Worm (Caenorhabditis elegans): ENCODE measurements around the gene srw-71.
"Not testable (repeated sequence)": the region's sequence is repeated elsewhere in the genome, so short reads cannot be mapped to it uniquely, and the experiment has no call there.

srw-71 gene

ce11 chrV:7449303-7449827, 18.4 kb upstream of the srw-71 start, which contains the start of gene try-12:
TSS of gene try-12 (plus strand) at chrV:7449353.
- TF ChIP-seq zip-8 (tag; optimal IDR thresholded peaks at IDR 0.05) (no peak), hlh-1 (tag; optimal IDR thresholded peaks at IDR 0.05) (no peak), ceh-43 (GFP tag; optimal IDR thresholded peaks at IDR 0.05) (no peak), snpc-4 (tag; optimal IDR thresholded peaks at IDR 0.05) (no peak), unc-62 (GFP tag; optimal IDR thresholded peaks at IDR 0.05) (no peak), nhr-12 (tag; optimal IDR thresholded peaks at IDR 0.05) (no peak), tbx-8 (GFP tag; optimal IDR thresholded peaks at IDR 0.05) (no peak), elt-3 (tag; optimal IDR thresholded peaks at IDR 0.05) (no peak), pha-4 (tag; optimal IDR thresholded peaks at IDR 0.05) (no peak), cnd-1 (tag; optimal IDR thresholded peaks at IDR 0.05) (no peak), blmp-1 (tag; optimal IDR thresholded peaks at IDR 0.05) (no peak), ceh-83 (GFP tag; optimal IDR thresholded peaks at IDR 0.05) (no peak), nhr-76 (tag; optimal IDR thresholded peaks at IDR 0.05) (no peak), bed-3 (GFP tag; optimal IDR thresholded peaks at IDR 0.05) (no peak), mls-2 (tag; optimal IDR thresholded peaks at IDR 0.05) (no peak), lin-13 (tag; optimal IDR thresholded peaks at IDR 0.05) (no peak), ces-1 (GFP tag; optimal IDR thresholded peaks at IDR 0.05) (no peak), unc-120 (tag; optimal IDR thresholded peaks at IDR 0.05; ENCODE audit: poor library complexity, severe bottlenecking) (no peak), lsy-2 (tag; optimal IDR thresholded peaks at IDR 0.05) (no peak), M03D4.4 (tag; optimal IDR thresholded peaks at IDR 0.05) (no peak)

ce11 chrV:7446965-7447364, 16.0 kb upstream of the srw-71 start, which contains the start of gene F25E5.5:
TSS of gene F25E5.5 (plus strand) at chrV:7447265.
- no peak for TF ChIP-seq nhr-76 (tag; optimal IDR thresholded peaks at IDR 0.05)
- no peak for TF ChIP-seq ceh-39 (tag; optimal IDR thresholded peaks at IDR 0.05)
- no peak for TF ChIP-seq M03D4.4 (tag; optimal IDR thresholded peaks at IDR 0.05)
- no peak for TF ChIP-seq sptf-1 (tag; optimal IDR thresholded peaks at IDR 0.05)
- no peak for TF ChIP-seq nhr-12 (tag; optimal IDR thresholded peaks at IDR 0.05)
- no peak for TF ChIP-seq bed-3 (GFP tag; optimal IDR thresholded peaks at IDR 0.05)
- no peak for TF ChIP-seq snpc-4 (tag; optimal IDR thresholded peaks at IDR 0.05)
- no peak for TF ChIP-seq lin-32 (GFP tag; optimal IDR thresholded peaks at IDR 0.05)
- TF ChIP-seq mep-1 (tag; optimal IDR thresholded peaks at IDR 0.05): no peak

ce11 chrV:7444331-7444730, 13.4 kb upstream of the srw-71 start, which contains the start of gene nhr-141:
TSS of gene nhr-141 (plus strand) at chrV:7444661.
- not testable (repeated sequence) for TF ChIP-seq cnd-1 (tag; optimal IDR thresholded peaks at IDR 0.05); elt-3 (tag; optimal IDR thresholded peaks at IDR 0.05); bed-3 (GFP tag; optimal IDR thresholded peaks at IDR 0.05)

- TF ChIP-seq mab-5 (tag; optimal IDR thresholded peaks at IDR 0.05) (no peak), nhr-76 (tag; optimal IDR thresholded peaks at IDR 0.05) (no peak), lin-13 (tag; optimal IDR thresholded peaks at IDR 0.05) (no peak), ceh-43 (GFP tag; optimal IDR thresholded peaks at IDR 0.05) (no peak), nhr-2 (tag; optimal IDR thresholded peaks at IDR 0.05) (no peak), elt-3 (tag; optimal IDR thresholded peaks at IDR 0.05) (no peak), lin-32 (GFP tag; optimal IDR thresholded peaks at IDR 0.05) (no peak), pha-4 (tag; optimal IDR thresholded peaks at IDR 0.05) (no peak), ceh-83 (GFP tag; optimal IDR thresholded peaks at IDR 0.05) (no peak), mep-1 (tag; optimal IDR thresholded peaks at IDR 0.05) (no peak)
These were observed 8.9 kb upstream of the srw-71 start, which contains the start of gene try-13 for ce11 chrV:7439807-7440206. TSS of gene try-13 (plus strand) at chrV:7440107.

ce11 chrV:7437985-7438384, 7.1 kb upstream of the srw-71 start, which contains the start of gene F25E5.16:
TSS of gene F25E5.16 (plus strand) at chrV:7438285.
- TF ChIP-seq blmp-1 (tag; optimal IDR thresholded peaks at IDR 0.05) (no peak), nhr-2 (tag; optimal IDR thresholded peaks at IDR 0.05) (no peak), bed-3 (GFP tag; optimal IDR thresholded peaks at IDR 0.05) (no peak), elt-3 (tag; optimal IDR thresholded peaks at IDR 0.05) (no peak), ham-2 (GFP tag; optimal IDR thresholded peaks at IDR 0.05) (no peak), unc-62 (GFP tag; optimal IDR thresholded peaks at IDR 0.05) (no peak)

ce11 chrV:7437538-7437937, 6.6 kb upstream of the srw-71 start, which contains the start of gene F25E5.9:
TSS of gene F25E5.9 (minus strand) at chrV:7437919.
- TF ChIP-seq ces-1 (GFP tag; optimal IDR thresholded peaks at IDR 0.05) (no peak), nhr-2 (tag; optimal IDR thresholded peaks at IDR 0.05) (no peak), unc-62 (GFP tag; optimal IDR thresholded peaks at IDR 0.05) (no peak), drap-1 (GFP tag; optimal IDR thresholded peaks at IDR 0.05) (no peak), mep-1 (tag; optimal IDR thresholded peaks at IDR 0.05) (no peak), ceh-39 (tag; optimal IDR thresholded peaks at IDR 0.05) (no peak), elt-3 (tag; optimal IDR thresholded peaks at IDR 0.05) (no peak), lin-32 (GFP tag; optimal IDR thresholded peaks at IDR 0.05) (no peak)

Measured in whole organism, mixed stage, embryonic.